Worm (Caenorhabditis elegans) whole organism, midembryonic: ENCODE data around the gene sknr-1.

Experiments used
- T22C8.4 ChIP-seq: fragments of 200-800 bp; sonication (Bioruptor generic); IDR thresholded peaks from 2 replicates; pipeline ENCODE4 v1.3.6; 2022; ENCODE audit warnings: missing genetic modification characterization, missing compliant biosample characterization
- cog-1 ChIP-seq: sonication (generic microtip); optimal IDR thresholded peaks from 2 replicates; lab custom pipeline; 2016; ENCODE audit warnings: missing genetic modification characterization, missing compliant biosample characterization
- flt-1 ChIP-seq: fragments of 200-800 bp; sonication (Bioruptor generic); IDR thresholded peaks from 2 replicates; pipeline ENCODE4 v1.3.6; 2022; ENCODE audit warnings: missing genetic modification characterization, missing compliant biosample characterization
- ref-1 ChIP-seq: fragments of 200-800 bp; sonication (Bioruptor generic); conservative IDR thresholded peaks from 2 replicates; pipeline ENCODE4 v1.3.6; 2022; ENCODE audit warnings: missing genetic modification reagents, missing genetic modification characterization, missing compliant biosample characterization

- TF ChIP-seq T22C8.4 (no peak), ref-1 (GFP tag; lab: Robert Waterston, UW) (no peak), flt-1 (GFP tag; lab: Robert Waterston, UW) (no peak), cog-1 (tag; lab: Kevin White, UChicago) (no peak)
Observed at ce11 chrV:2650980-2651379, 25.7 kb upstream of the sknr-1 start.
